Worm (Caenorhabditis elegans) whole organism, young adult: ENCODE data around the gene rsu-1.

Experiments used
- B0019.2 ChIP-seq: fragments of 200-800 bp; sonication (Bioruptor generic); conservative IDR thresholded peaks from 2 replicates; pipeline ENCODE4 v1.3.6; 2022; ENCODE audit warnings: missing genetic modification reagents, missing genetic modification characterization, missing compliant biosample characterization
- F10E7.11 ChIP-seq: sonication (generic microtip); optimal IDR thresholded peaks from 2 replicates; lab custom pipeline; 2017; ENCODE audit warnings: mild to moderate bottlenecking, missing genetic modification characterization, moderate library complexity, missing compliant biosample characterization
- F57A8.1 ChIP-seq: fragments of 200-800 bp; sonication (Bioruptor generic); optimal IDR thresholded peaks from 2 replicates; lab custom pipeline; 2018; ENCODE audit warnings: mild to moderate bottlenecking, missing genetic modification characterization, moderate library complexity, missing compliant biosample characterization
- K11D2.4 ChIP-seq: fragments of 200-800 bp; sonication (Bioruptor generic); IDR thresholded peaks from 2 replicates; pipeline ENCODE4 v1.3.6; 2022; ENCODE audit warnings: missing genetic modification reagents, missing genetic modification characterization, missing compliant biosample characterization
- Y95B8A.8 ChIP-seq: fragments of 200-800 bp; sonication (Bioruptor generic); IDR thresholded peaks from 2 replicates; pipeline ENCODE4 v1.3.6; 2022; ENCODE audit warnings: missing genetic modification reagents, missing genetic modification characterization, missing compliant biosample characterization
- him-1 ChIP-seq: sonication (generic microtip); optimal IDR thresholded peaks from 2 replicates; lab custom pipeline; 2016; ENCODE audit warnings: missing genotype, missing genetic modification reagents, missing genetic modification characterization, missing compliant biosample characterization
- hmg-1.2 ChIP-seq: fragments of 200-800 bp; sonication (Bioruptor generic); IDR thresholded peaks from 2 replicates; pipeline ENCODE4 v1.3.6; 2022; ENCODE audit warnings: missing genetic modification reagents, missing genetic modification characterization, missing compliant biosample characterization

ce11 chrIII:3456226-3456625 is 15.6 kb upstream of the rsu-1 start:
- TF ChIP-seq K11D2.4 (GFP tag; lab: Robert Waterston, UW) (peak; percentile 99), him-1 (tag; lab: Kevin White, UChicago) (peak; percentile 90), Y95B8A.8 (peak; percentile 84), hmg-1.2 (peak; percentile 99), F57A8.1 (no peak), F10E7.11 (tag; lab: Kevin White, UChicago) (peak; percentile 77), B0019.2 (GFP tag; lab: Robert Waterston, UW) (peak; percentile 85)
